Worm (Caenorhabditis elegans) whole organism, L4/young adult: ENCODE measurements around the gene nxf-2.

ENCODE experiments used
- W03F9.2 ChIP-seq: fragments of 150-350 bp; optimal IDR thresholded peaks from 2 replicates; lab custom pipeline; 2014; ENCODE audit warnings: missing biosample characterization, missing genetic modification characterization
- dao-5 ChIP-seq: sonication (generic microtip); optimal IDR thresholded peaks from 2 replicates; lab custom pipeline; 2016; ENCODE audit warnings: missing genotype, missing genetic modification characterization, moderate library complexity, missing compliant biosample characterization
- him-1 ChIP-seq: sonication (generic microtip); optimal IDR thresholded peaks from 2 replicates; lab custom pipeline; 2016; ENCODE audit warnings: missing genotype, missing genetic modification reagents, missing genetic modification characterization, missing compliant biosample characterization

- TF ChIP-seq W03F9.2 (tag; lab: Kevin White, UChicago) = no peak
- no peak for TF ChIP-seq him-1 (tag; lab: Kevin White, UChicago)
- TF ChIP-seq dao-5 (tag; lab: Kevin White, UChicago) = no peak
These were observed 37.4 kb downstream of the nxf-2 start for ce11 chrV:14380242-14380641.
